ENCODE assay signal across 4 fruit fly cellular contexts in the genomic region with DNA sequence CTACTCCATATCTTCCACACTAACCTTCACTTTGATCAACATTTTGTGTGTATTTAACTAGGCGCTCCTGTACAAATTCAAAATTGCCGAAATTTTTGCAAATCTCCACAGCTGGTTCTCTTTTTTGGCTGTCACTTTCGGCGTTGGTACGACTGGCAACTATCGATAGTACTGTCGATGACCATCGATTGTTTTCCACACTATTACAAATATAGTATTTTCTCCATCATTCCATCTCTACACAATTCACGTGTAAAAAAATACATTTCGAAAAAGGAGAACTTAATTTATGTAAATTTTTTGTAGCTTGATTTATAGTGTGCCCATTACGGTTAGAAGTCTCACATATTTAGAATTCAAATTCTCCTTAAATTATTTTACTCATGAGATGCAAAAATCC.
TF ChIP-seq lines count a peak whose summit lies in the region.

A gene (minus strand): TSS at position 164 of the 400 bp plus-strand sequence.

- peak; percentile 62 for TF ChIP-seq CTCF in whole organism, embryonic (GFP tag; optimal IDR thresholded peaks at IDR 0.05; lab: Kevin White, UChicago)

TF ChIP-seq in whole organism, adult, 20 proteins besides CTCF, POLR2A, EP300 and RAD21:
- peak; percentile 70 for TF ChIP-seq bab1 (GFP tag; optimal IDR thresholded peaks at IDR 0.05; lab: Kevin White, UChicago)
- TF ChIP-seq Hr96 (GFP tag; optimal IDR thresholded peaks at IDR 0.05; lab: Kevin White, UChicago) = no peak

TF ChIP-seq in whole organism, embryonic, 481 proteins besides CTCF, POLR2A, EP300 and RAD21 (continues in another document):
- TF ChIP-seq wdn (GFP tag; IDR thresholded peaks at IDR 0.05; lab: Robert Waterston, UW) (no peak), CG3407 (GFP tag; optimal IDR thresholded peaks at IDR 0.05; lab: Kevin White, UChicago) (no peak), CG1603 (tag; optimal IDR thresholded peaks at IDR 0.05; lab: Kevin White, UChicago) (peak; percentile 68), gcm2 (GFP tag; optimal IDR thresholded peaks at IDR 0.05; lab: Kevin White, UChicago) (no peak), CG6683 (GFP tag; optimal IDR thresholded peaks at IDR 0.05; lab: Kevin White, UChicago) (no peak), CG11695 (GFP tag; IDR thresholded peaks at IDR 0.05; lab: Robert Waterston, UW) (no peak), CG15514 (GFP tag; optimal IDR thresholded peaks at IDR 0.05; lab: Kevin White, UChicago) (peak; percentile 91), CG31441 (GFP tag; IDR thresholded peaks at IDR 0.05; lab: Robert Waterston, UW) (no peak), Dfd (GFP tag; optimal IDR thresholded peaks at IDR 0.05; lab: Kevin White, UChicago) (no peak), MTF-1 (GFP tag; optimal IDR thresholded peaks at IDR 0.05; lab: Kevin White, UChicago; ENCODE audit: borderline replicate concordance) (no peak), CG12769 (tag; optimal IDR thresholded peaks at IDR 0.05; lab: Kevin White, UChicago) (no peak), CoRest (tag; optimal IDR thresholded peaks at IDR 0.05; lab: Kevin White, UChicago) (peak; percentile 29), slp2 (GFP tag; optimal IDR thresholded peaks at IDR 0.05; lab: Kevin White, UChicago) (no peak), CG7963 (GFP tag; IDR thresholded peaks at IDR 0.05; lab: Robert Waterston, UW; ENCODE audit: partially characterized antibody) (peak; percentile 68; the same call in 2 of the 3 replicates), jigr1 (GFP tag; IDR thresholded peaks at IDR 0.05; lab: Robert Waterston, UW) (no peak), Usf (GFP tag; optimal IDR thresholded peaks at IDR 0.05; lab: Kevin White, UChicago) (no peak), mld (GFP tag; IDR thresholded peaks at IDR 0.05; lab: Robert Waterston, UW; ENCODE audit: partially characterized antibody) (peak; percentile 65; the same call in 2 of the 3 replicates), Gug (GFP tag; IDR thresholded peaks at IDR 0.05; lab: Robert Waterston, UW) (no peak), fd3F (GFP tag; optimal IDR thresholded peaks at IDR 0.05; lab: Kevin White, UChicago) (no peak), Bteb2 (GFP tag; optimal IDR thresholded peaks at IDR 0.05; lab: Kevin White, UChicago) (no peak), ind (GFP tag; optimal IDR thresholded peaks at IDR 0.05; lab: Kevin White, UChicago) (no peak), grau (tag; optimal IDR thresholded peaks at IDR 0.05; lab: Kevin White, UChicago) (peak; percentile 24), CG17359 (tag; optimal IDR thresholded peaks at IDR 0.05; lab: Kevin White, UChicago) (no peak), chn (GFP tag; optimal IDR thresholded peaks at IDR 0.05; lab: Kevin White, UChicago) (no peak), CG2116 (GFP tag; optimal IDR thresholded peaks at IDR 0.05; lab: Kevin White, UChicago) (peak; percentile 50), Optix (GFP tag; IDR thresholded peaks at IDR 0.05; lab: Robert Waterston, UW) (no peak), CG2199 (GFP tag; IDR thresholded peaks at IDR 0.05; lab: Robert Waterston, UW) (no peak), CG7556 (GFP tag; optimal IDR thresholded peaks at IDR 0.05; lab: Kevin White, UChicago) (no peak)

TF ChIP-seq in whole organism, prepupa, 60 proteins besides CTCF, POLR2A, EP300 and RAD21:
- peak; percentile 21 for TF ChIP-seq fkh (GFP tag; optimal IDR thresholded peaks at IDR 0.05; lab: Kevin White, UChicago)
- no peak for TF ChIP-seq Eip75B (GFP tag; optimal IDR thresholded peaks at IDR 0.05; lab: Kevin White, UChicago)
- TF ChIP-seq CG11902 (GFP tag; optimal IDR thresholded peaks at IDR 0.05; lab: Kevin White, UChicago) = no peak
- TF ChIP-seq achi (GFP tag; optimal IDR thresholded peaks at IDR 0.05; lab: Kevin White, UChicago) = peak; percentile 91
- TF ChIP-seq Sox102F (GFP tag; optimal IDR thresholded peaks at IDR 0.05; lab: Kevin White, UChicago) = no peak

TF ChIP-seq in whole organism, wandering third instar larva, 38 proteins besides CTCF, POLR2A, EP300 and RAD21:
- peak; percentile 33 for TF ChIP-seq Jra (GFP tag; optimal IDR thresholded peaks at IDR 0.05; lab: Kevin White, UChicago)
- peak; percentile 74 for TF ChIP-seq brk (GFP tag; optimal IDR thresholded peaks at IDR 0.05; lab: Kevin White, UChicago)
- TF ChIP-seq CrebA (GFP tag; optimal IDR thresholded peaks at IDR 0.05; lab: Kevin White, UChicago; ENCODE audit: borderline replicate concordance) = no peak
- peak; percentile 23 for TF ChIP-seq rgr (GFP tag; optimal IDR thresholded peaks at IDR 0.05; lab: Kevin White, UChicago)
- no peak for TF ChIP-seq dmrt93B (GFP tag; optimal IDR thresholded peaks at IDR 0.05; lab: Kevin White, UChicago)
- TF ChIP-seq Rel (GFP tag; optimal IDR thresholded peaks at IDR 0.05; lab: Kevin White, UChicago) = no peak
- TF ChIP-seq Rel (tag; optimal IDR thresholded peaks at IDR 0.05; lab: Kevin White, UChicago) = peak; percentile 25
- TF ChIP-seq GATAd (GFP tag; optimal IDR thresholded peaks at IDR 0.05; lab: Kevin White, UChicago) = no peak
- TF ChIP-seq pan (optimal IDR thresholded peaks at IDR 0.05; lab: Kevin White, UChicago) = no peak
- TF ChIP-seq HLH106 (tag; optimal IDR thresholded peaks at IDR 0.05; lab: Kevin White, UChicago) = no peak
- TF ChIP-seq CG9705 (GFP tag; optimal IDR thresholded peaks at IDR 0.05; lab: Kevin White, UChicago) = no peak
- TF ChIP-seq Hr83 (GFP tag; optimal IDR thresholded peaks at IDR 0.05; lab: Kevin White, UChicago; ENCODE audit: poor library complexity, severe bottlenecking) = peak; percentile 10
- peak; percentile 4 for TF ChIP-seq dsf (GFP tag; optimal IDR thresholded peaks at IDR 0.05; lab: Kevin White, UChicago; ENCODE audit: borderline replicate concordance)
- TF ChIP-seq fru (GFP tag; optimal IDR thresholded peaks at IDR 0.05; lab: Kevin White, UChicago) = no peak
- peak; percentile 48 for TF ChIP-seq Hnf4 (GFP tag; optimal IDR thresholded peaks at IDR 0.05; lab: Kevin White, UChicago)
- no peak for TF ChIP-seq jim (GFP tag; optimal IDR thresholded peaks at IDR 0.05; lab: Kevin White, UChicago)
- TF ChIP-seq h (GFP tag; optimal IDR thresholded peaks at IDR 0.05; lab: Kevin White, UChicago) = no peak
- TF ChIP-seq usp (GFP tag; optimal IDR thresholded peaks at IDR 0.05; lab: Kevin White, UChicago) = no peak
- TF ChIP-seq Dfd (GFP tag; optimal IDR thresholded peaks at IDR 0.05; lab: Kevin White, UChicago) = no peak
- TF ChIP-seq psq (GFP tag; optimal IDR thresholded peaks at IDR 0.05; lab: Kevin White, UChicago) = no peak
- TF ChIP-seq woc (GFP tag; optimal IDR thresholded peaks at IDR 0.05; lab: Kevin White, UChicago) = no peak
- TF ChIP-seq Mio (GFP tag; optimal IDR thresholded peaks at IDR 0.05; lab: Kevin White, UChicago) = no peak
